Worm (Caenorhabditis elegans) whole organism, L4 larva: ENCODE data around the gene F58B6.1.
A peak's percentile ranks its signal among the peaks of the same experiment; 100 is the strongest.

Experiments used
- T20F7.1 ChIP-seq: fragments of 200-800 bp; sonication (Bioruptor generic); optimal IDR thresholded peaks from 2 replicates; lab custom pipeline; 2018; ENCODE audit warnings: mild to moderate bottlenecking, missing genetic modification characterization, missing compliant biosample characterization
- Y5F2A.4 ChIP-seq: fragments of 200-800 bp; sonication (Bioruptor generic); optimal IDR thresholded peaks from 2 replicates; lab custom pipeline; 2018; ENCODE audit warnings: mild to moderate bottlenecking, missing genetic modification characterization, missing compliant biosample characterization
- ZK546.5 ChIP-seq, 2 experiments: sonication (generic microtip); optimal IDR thresholded peaks; 2 replicates each; lab custom pipeline; 2017; ENCODE audit warnings: missing biosample characterization in 2 of 2, missing genetic modification characterization in 2 of 2
- aha-1 ChIP-seq: fragments of 150-350 bp; peaks from one replicate; lab custom pipeline; 2014; ENCODE audit warnings: missing biosample characterization, missing genetic modification characterization
- arid-1 ChIP-seq: fragments of 200-800 bp; sonication (Bioruptor generic); conservative IDR thresholded peaks from 2 replicates; pipeline ENCODE4 v1.3.6; 2022; ENCODE audit warnings: missing genetic modification reagents, missing genetic modification characterization, missing compliant biosample characterization
- ceh-62 ChIP-seq: sonication (generic microtip); optimal IDR thresholded peaks from 2 replicates; lab custom pipeline; 2017; ENCODE audit warnings: missing biosample characterization, missing genetic modification characterization
- daf-16 ChIP-seq, 3 experiments: sonication (generic microtip); optimal IDR thresholded peaks; 2 replicates each; lab custom pipeline; 2016 to 2017; ENCODE audit warnings: missing genetic modification characterization in 3 of 3, missing genetic modification reagents in 3 of 3, mild to moderate bottlenecking in 2 of 3, missing compliant biosample characterization in 2 of 3, missing biosample characterization in 1 of 3, moderate library complexity in 1 of 3
- daf-8 ChIP-seq: fragments of 200-800 bp; sonication (Bioruptor generic); IDR thresholded peaks from 2 replicates; pipeline ENCODE4 v1.3.6; 2022; ENCODE audit warnings: missing genetic modification characterization, missing compliant biosample characterization
- dmd-6 ChIP-seq: fragments of 200-800 bp; sonication (Bioruptor generic); IDR thresholded peaks from 2 replicates; pipeline ENCODE4 v1.3.6; 2022; ENCODE audit warnings: missing genetic modification reagents, missing genetic modification characterization, missing compliant biosample characterization
- dpl-1 ChIP-seq: fragments of 150-350 bp; optimal IDR thresholded peaks from 2 replicates; lab custom pipeline; 2014; ENCODE audit warnings: missing biosample characterization, missing genetic modification reagents, missing genetic modification characterization
- dve-1 ChIP-seq: sonication (generic microtip); optimal IDR thresholded peaks from 2 replicates; lab custom pipeline; 2017; ENCODE audit warnings: antibody characterized with exemption, mild to moderate bottlenecking, missing genetic modification characterization, missing compliant biosample characterization; ENCODE audit not compliant: insufficient read depth
- egl-43 ChIP-seq: fragments of 200-800 bp; sonication (Bioruptor generic); IDR thresholded peaks from 2 replicates; pipeline ENCODE4 v1.3.6; 2022; ENCODE audit warnings: missing genetic modification reagents, missing genetic modification characterization, missing compliant biosample characterization
- hmg-1.1 ChIP-seq: fragments of 200-800 bp; sonication (Bioruptor generic); IDR thresholded peaks from 2 replicates; pipeline ENCODE4 v1.3.6; 2022; ENCODE audit warnings: missing genetic modification reagents, missing genetic modification characterization, missing compliant biosample characterization
- lim-7 ChIP-seq: fragments of 200-800 bp; sonication (Bioruptor generic); IDR thresholded peaks from 2 replicates; pipeline ENCODE4 v1.3.6; 2022; ENCODE audit warnings: missing genetic modification characterization, missing compliant biosample characterization
- lin-13 ChIP-seq: fragments of 150-350 bp; optimal IDR thresholded peaks from 2 replicates; lab custom pipeline; 2014; ENCODE audit warnings: missing biosample characterization, missing genetic modification reagents, missing genetic modification characterization
- lin-38 ChIP-seq: fragments of 200-800 bp; sonication (Bioruptor generic); IDR thresholded peaks from 2 replicates; pipeline ENCODE4 v1.3.6; 2022; ENCODE audit warnings: missing genetic modification reagents, missing genetic modification characterization, missing compliant biosample characterization
- mes-2 ChIP-seq: sonication (generic microtip); optimal IDR thresholded peaks from 2 replicates; lab custom pipeline; 2016; ENCODE audit warnings: missing genotype, mild to moderate bottlenecking, missing genetic modification characterization, missing compliant biosample characterization; ENCODE audit not compliant: poor library complexity, severe bottlenecking
- mxl-3 ChIP-seq: fragments of 200-800 bp; sonication (Bioruptor generic); optimal IDR thresholded peaks from 2 replicates; lab custom pipeline; 2018; ENCODE audit warnings: mild to moderate bottlenecking, missing genetic modification characterization, missing compliant biosample characterization
- nhr-102 ChIP-seq: sonication (generic microtip); optimal IDR thresholded peaks from 2 replicates; lab custom pipeline; 2016; ENCODE audit warnings: mild to moderate bottlenecking, missing genetic modification characterization, moderate library complexity, missing compliant biosample characterization
- nhr-11 ChIP-seq: fragments of 150-350 bp; optimal IDR thresholded peaks from 2 replicates; lab custom pipeline; 2014; ENCODE audit warnings: missing biosample characterization, missing genetic modification characterization
- nhr-76 ChIP-seq: fragments of 150-350 bp; optimal IDR thresholded peaks from 2 replicates; lab custom pipeline; 2014; ENCODE audit warnings: missing biosample characterization, missing genetic modification characterization
- pha-4 ChIP-seq, 2 experiments: fragments of 150-350 bp in 1 of 2; fragments of 200-800 bp in 1 of 2; sonication (Bioruptor generic) in 1 of 2; IDR thresholded peaks in 1 of 2; optimal IDR thresholded peaks in 1 of 2; 2 replicates each; pipeline versions ENCODE4 v1.3.6 to Lab custom; 2014 to 2022; ENCODE audit warnings: missing genetic modification characterization in 2 of 2, missing genetic modification reagents in 2 of 2, missing biosample characterization in 1 of 2, missing compliant biosample characterization in 1 of 2
- pqm-1 ChIP-seq: sonication (generic microtip); optimal IDR thresholded peaks from 2 replicates; lab custom pipeline; 2017; ENCODE audit warnings: missing biosample characterization, missing genetic modification characterization
- rbr-2 ChIP-seq: sonication (generic microtip); optimal IDR thresholded peaks from 2 replicates; lab custom pipeline; 2016; ENCODE audit warnings: missing genotype, missing genetic modification characterization, missing compliant biosample characterization
- snpc-1.2 ChIP-seq: fragments of 200-800 bp; sonication (Bioruptor generic); IDR thresholded peaks from 2 replicates; pipeline ENCODE4 v1.3.6; 2022; ENCODE audit warnings: missing genetic modification reagents, missing genetic modification characterization, missing compliant biosample characterization
- snpc-4 ChIP-seq: fragments of 150-350 bp; optimal IDR thresholded peaks from 2 replicates; lab custom pipeline; 2014; ENCODE audit warnings: missing biosample characterization, missing genetic modification characterization
- spr-1 ChIP-seq: sonication (generic microtip); optimal IDR thresholded peaks from 2 replicates; lab custom pipeline; 2016; ENCODE audit warnings: mild to moderate bottlenecking, missing genetic modification characterization, missing compliant biosample characterization
- unc-62 ChIP-seq, 3 experiments: fragments of 150-350 bp in 1 of 3; sonication (generic microtip); optimal IDR thresholded peaks in 2 of 3; peaks in 1 of 3; 1 replicate in 1 of 3; 2 replicates in 2 of 3; lab custom pipeline; 2014 to 2017; ENCODE audit warnings: missing biosample characterization in 3 of 3, missing genetic modification characterization in 3 of 3, missing genetic modification reagents in 3 of 3, missing genotype in 1 of 3
- vab-7 ChIP-seq: fragments of 200-800 bp; sonication (Bioruptor generic); IDR thresholded peaks from 2 replicates; pipeline ENCODE4 v1.3.6; 2022; ENCODE audit warnings: missing genetic modification reagents, missing genetic modification characterization, missing compliant biosample characterization
- zfp-2 ChIP-seq: sonication (generic microtip); optimal IDR thresholded peaks from 2 replicates; lab custom pipeline; 2016; ENCODE audit warnings: mild to moderate bottlenecking, missing genetic modification characterization, missing compliant biosample characterization
- zip-11 ChIP-seq: fragments of 200-800 bp; sonication (Bioruptor generic); IDR thresholded peaks from 2 replicates; pipeline ENCODE4 v1.3.6; 2022; ENCODE audit warnings: missing genetic modification characterization, missing compliant biosample characterization

F58B6.1 gene

ce11 chrIII:1115793-1116516 is at the start of gene F58B6.1, which contains the start of gene acsd-1:
TSS of gene F58B6.1 (minus strand) at chrIII:1115925.
TSS of gene acsd-1 (plus strand) at chrIII:1116466.
- TF ChIP-seq dve-1 (tag; lab: Kevin White, UChicago) (no peak), unc-62 (GFP tag; optimal IDR thresholded peaks at IDR 0.05 in 1 of 2; lab: Kevin White, UChicago) (no peak), unc-62 (tag; optimal IDR thresholded peaks at IDR 0.05; lab: Kevin White, UChicago) (no peak), nhr-11 (tag; lab: Kevin White, UChicago) (no peak), snpc-4 (tag; lab: Kevin White, UChicago) (no peak), pqm-1 (peak; percentile 8), zip-11 (GFP tag; lab: Robert Waterston, UW) (no peak)

DNA sequence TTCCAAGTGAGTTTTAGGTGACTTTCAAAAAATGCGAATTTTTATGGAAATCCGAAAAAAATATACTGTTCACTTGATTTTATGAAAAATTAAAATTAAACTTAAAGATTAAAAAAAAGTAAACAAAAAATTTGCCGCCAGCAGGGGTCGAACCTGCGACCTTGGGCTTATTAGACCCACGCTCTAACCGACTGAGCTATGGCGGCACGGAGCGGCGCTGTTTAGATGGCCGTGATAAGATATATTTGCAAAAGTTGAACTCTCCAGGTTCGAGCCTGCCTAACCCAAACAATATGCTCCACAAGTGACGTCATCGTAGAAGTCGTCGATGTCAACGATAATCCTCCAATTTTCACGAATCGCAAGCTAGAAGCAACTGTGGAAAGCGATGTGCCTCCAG is 48.9 kb upstream of the F58B6.1 start:
- TF ChIP-seq mes-2 (tag; lab: Kevin White, UChicago) (peak; percentile 38), lin-38 (peak; percentile 27), daf-8 (GFP tag; lab: Robert Waterston, UW) (no peak), pha-4 (GFP tag; IDR thresholded peaks at IDR 0.05; lab: Robert Waterston, UW) (peak; percentile 60; the same call in 1 of the 2 replicates), pha-4 (tag; optimal IDR thresholded peaks at IDR 0.05; lab: Kevin White, UChicago) (no peak), mxl-3 (GFP tag; lab: Kevin White, UChicago) (no peak), dpl-1 (GFP tag; lab: Kevin White, UChicago) (no peak), dmd-6 (GFP tag; lab: Robert Waterston, UW) (peak; percentile 31), T20F7.1 (no peak), snpc-1.2 (GFP tag; lab: Robert Waterston, UW) (peak; percentile 67), lin-13 (GFP tag; lab: Kevin White, UChicago) (peak; percentile 0), vab-7 (GFP tag; lab: Robert Waterston, UW) (peak; percentile 27; the same call in 1 of the 2 replicates), spr-1 (tag; lab: Kevin White, UChicago) (peak; percentile 8), nhr-102 (no peak), lim-7 (GFP tag; lab: Robert Waterston, UW) (0 out of 2 replicates have a peak, but pooled peaks have one; percentile 45)

ce11 chrIII:1163203-1163602 is 47.5 kb upstream of the F58B6.1 start:
- TF ChIP-seq lim-7 (GFP tag; lab: Robert Waterston, UW), result peak; percentile 59; the same call in 1 of the 2 replicates
- no peak for TF ChIP-seq aha-1
- TF ChIP-seq lin-38, result peak; percentile 68
- no peak for TF ChIP-seq rbr-2 (tag; lab: Kevin White, UChicago)
- TF ChIP-seq egl-43 (GFP tag; lab: Robert Waterston, UW), result peak; percentile 52; the same call in 1 of the 2 replicates
- TF ChIP-seq daf-16 (GFP tag; optimal IDR thresholded peaks at IDR 0.05; lab: Kevin White, UChicago), result peak in 1 of 2 experiments; percentile 19
- TF ChIP-seq daf-16 (tag; optimal IDR thresholded peaks at IDR 0.05; lab: Kevin White, UChicago), result no peak
- 0 out of 2 replicates have a peak, but pooled peaks have one; percentile 15 for TF ChIP-seq hmg-1.1 (GFP tag; lab: Robert Waterston, UW)
- 0 out of 2 replicates have a peak, but pooled peaks have one; percentile 29 for TF ChIP-seq vab-7 (GFP tag; lab: Robert Waterston, UW)
- no peak for TF ChIP-seq daf-8 (GFP tag; lab: Robert Waterston, UW)
- TF ChIP-seq ZK546.5 (tag; optimal IDR thresholded peaks at IDR 0.05; lab: Kevin White, UChicago), result no peak
- no peak for TF ChIP-seq Y5F2A.4
- 0 out of 2 replicates have a peak, but pooled peaks have one; percentile 37 for TF ChIP-seq pha-4 (GFP tag; IDR thresholded peaks at IDR 0.05; lab: Robert Waterston, UW)
- TF ChIP-seq pha-4 (tag; optimal IDR thresholded peaks at IDR 0.05; lab: Kevin White, UChicago), result no peak
- no peak for TF ChIP-seq ceh-62 (tag; lab: Kevin White, UChicago)
- TF ChIP-seq dmd-6 (GFP tag; lab: Robert Waterston, UW), result 0 out of 2 replicates have a peak, but pooled peaks have one; percentile 9

DNA sequence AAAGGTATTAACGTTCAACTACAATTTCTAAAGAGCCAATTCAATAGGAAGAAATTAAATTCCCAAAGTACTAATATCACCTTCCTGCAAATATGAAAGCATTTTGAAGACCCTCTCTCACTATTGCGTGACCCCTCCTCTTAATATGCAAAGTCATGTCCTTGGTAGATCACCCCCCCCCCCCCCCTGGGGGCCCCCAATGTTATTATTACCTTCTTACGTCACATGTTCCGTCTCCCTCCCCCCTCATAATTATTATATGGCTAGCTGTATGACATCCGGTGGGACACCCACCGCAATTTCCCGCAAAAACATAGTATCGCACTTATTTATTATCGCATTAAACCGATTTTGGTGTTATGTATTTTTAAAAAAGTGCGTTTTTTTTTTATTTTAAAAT is 46.2 kb upstream of the F58B6.1 start:
- no peak for TF ChIP-seq lin-38
- TF ChIP-seq nhr-76 (tag; lab: Kevin White, UChicago), result no peak
- no peak for TF ChIP-seq zfp-2 (tag; lab: Kevin White, UChicago)
- no peak for TF ChIP-seq arid-1
